Worm (Caenorhabditis elegans): ENCODE data around the gene Y53F4A.2.

DNA sequence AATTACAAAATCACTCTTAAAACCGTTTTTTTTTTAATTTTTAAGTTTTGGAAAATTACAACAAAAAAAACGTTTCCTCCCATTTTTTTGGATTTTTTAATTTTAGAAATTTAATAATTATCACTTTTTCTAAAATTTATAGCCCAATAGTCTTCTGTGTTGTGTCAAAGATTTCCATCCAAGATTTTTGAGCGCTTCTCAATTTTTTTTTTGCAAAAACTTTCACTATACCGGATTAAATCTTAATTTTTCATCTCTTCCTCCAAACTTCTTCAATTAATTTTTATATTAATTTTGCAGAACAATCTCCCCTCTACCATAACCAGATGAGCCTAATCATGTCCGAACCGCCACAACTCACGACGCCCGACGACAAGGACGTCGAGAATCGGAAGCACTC lies 25.2 kb upstream of the Y53F4A.2 start, which contains the start of gene cog-1:
- TF ChIP-seq ama-1 (optimal IDR thresholded peaks at IDR 0.05) (no peak), lin-11 (tag; optimal IDR thresholded peaks at IDR 0.05) (no peak), hlh-8 (tag; optimal IDR thresholded peaks at IDR 0.05) (no peak), npax-4 (tag; optimal IDR thresholded peaks at IDR 0.05) (no peak)

All from whole organism, late embryonic.